Worm (Caenorhabditis elegans) whole organism, L3 larva: Measurements from ENCODE around the gene fbxa-43.

Experiments used
- R02D3.7 ChIP-seq: fragments of 150-350 bp; optimal IDR thresholded peaks from 2 replicates; lab custom pipeline; 2014; ENCODE audit warnings: missing biosample characterization, missing genetic modification characterization
- ceh-28 ChIP-seq: fragments of 150-350 bp; optimal IDR thresholded peaks from 2 replicates; lab custom pipeline; 2014; ENCODE audit warnings: missing biosample characterization, missing genetic modification reagents, missing genetic modification characterization
- ceh-82 ChIP-seq: fragments of 150-350 bp; optimal IDR thresholded peaks from 2 replicates; lab custom pipeline; 2014; ENCODE audit warnings: missing biosample characterization, missing genetic modification characterization
- ceh-9 ChIP-seq: sonication (generic microtip); optimal IDR thresholded peaks from 2 replicates; lab custom pipeline; 2018; ENCODE audit warnings: missing biosample characterization, missing genetic modification characterization
- daf-12 ChIP-seq: fragments of 150-350 bp; optimal IDR thresholded peaks from 2 replicates; lab custom pipeline; 2014; ENCODE audit warnings: missing biosample characterization, missing genetic modification reagents, missing genetic modification characterization
- egl-27 ChIP-seq: sonication (generic microtip); optimal IDR thresholded peaks from 4 replicates; lab custom pipeline; 2017; ENCODE audit warnings: missing biosample characterization, missing genetic modification reagents, missing genetic modification characterization
- elt-1 ChIP-seq: fragments of 150-350 bp; optimal IDR thresholded peaks from 2 replicates; lab custom pipeline; 2014; ENCODE audit warnings: missing biosample characterization, missing genetic modification characterization
- elt-2 ChIP-seq: sonication (generic microtip); optimal IDR thresholded peaks from 2 replicates; lab custom pipeline; 2016; ENCODE audit warnings: missing genetic modification reagents, mild to moderate bottlenecking, missing genetic modification characterization, missing compliant biosample characterization
- elt-3 ChIP-seq, 3 experiments: fragments of 150-350 bp in 1 of 3; sonication (generic microtip) in 2 of 3; optimal IDR thresholded peaks; 2 replicates in 2 of 3; 4 replicates in 1 of 3; lab custom pipeline; 2014 to 2017; ENCODE audit warnings: missing biosample characterization in 3 of 3, missing genetic modification characterization in 3 of 3
- eor-1 ChIP-seq, 2 experiments: fragments of 150-350 bp; optimal IDR thresholded peaks; 2 replicates each; lab custom pipeline; 2014 to 2018; ENCODE audit warnings: missing biosample characterization in 2 of 2, missing genetic modification characterization in 2 of 2
- hmg-11 ChIP-seq: sonication (generic microtip); optimal IDR thresholded peaks from 2 replicates; lab custom pipeline; 2016; ENCODE audit warnings: missing genetic modification characterization, missing compliant biosample characterization
- jun-1 ChIP-seq: fragments of 150-350 bp; optimal IDR thresholded peaks from 2 replicates; lab custom pipeline; 2014; ENCODE audit warnings: missing biosample characterization, missing genetic modification reagents, missing genetic modification characterization
- lin-15B ChIP-seq: fragments of 150-350 bp; optimal IDR thresholded peaks from 2 replicates; lab custom pipeline; 2014; ENCODE audit warnings: missing biosample characterization, missing genetic modification characterization
- lin-39 ChIP-seq: fragments of 150-350 bp; optimal IDR thresholded peaks from 2 replicates; lab custom pipeline; 2018; ENCODE audit warnings: missing biosample characterization, missing genetic modification reagents, missing genetic modification characterization
- lsy-12 ChIP-seq: sonication (generic microtip); optimal IDR thresholded peaks from 2 replicates; lab custom pipeline; 2016; ENCODE audit warnings: mild to moderate bottlenecking, missing genetic modification characterization, missing compliant biosample characterization
- mml-1 ChIP-seq: fragments of 150-350 bp; sonication (generic microtip); optimal IDR thresholded peaks from 3 replicates; lab custom pipeline; 2014; ENCODE audit warnings: missing biosample characterization, missing genetic modification characterization
- nhr-11 ChIP-seq: fragments of 150-350 bp; optimal IDR thresholded peaks from 2 replicates; lab custom pipeline; 2014; ENCODE audit warnings: missing biosample characterization, missing genetic modification characterization
- nhr-23 ChIP-seq: fragments of 150-350 bp; optimal IDR thresholded peaks from 2 replicates; lab custom pipeline; 2014; ENCODE audit warnings: missing biosample characterization, missing genetic modification reagents, missing genetic modification characterization
- nhr-25 ChIP-seq: sonication (generic microtip); optimal IDR thresholded peaks from 2 replicates; lab custom pipeline; 2017; ENCODE audit warnings: missing biosample characterization, missing genetic modification characterization
- nhr-28 ChIP-seq: fragments of 150-350 bp; optimal IDR thresholded peaks from 2 replicates; lab custom pipeline; 2014; ENCODE audit warnings: missing biosample characterization, missing genetic modification characterization
- nhr-43 ChIP-seq: sonication (generic microtip); optimal IDR thresholded peaks from 2 replicates; lab custom pipeline; 2016; ENCODE audit warnings: mild to moderate bottlenecking, missing genetic modification characterization, missing compliant biosample characterization; ENCODE audit not compliant: poor library complexity, severe bottlenecking
- nhr-76 ChIP-seq: fragments of 150-350 bp; sonication (generic microtip); optimal IDR thresholded peaks from 5 replicates; lab custom pipeline; 2014; ENCODE audit warnings: missing biosample characterization, missing genetic modification characterization
- nhr-77 ChIP-seq: fragments of 150-350 bp; optimal IDR thresholded peaks from 2 replicates; lab custom pipeline; 2014; ENCODE audit warnings: missing biosample characterization, missing genetic modification characterization
- pha-4 ChIP-seq: fragments of 150-350 bp; optimal IDR thresholded peaks from 2 replicates; lab custom pipeline; 2014; ENCODE audit warnings: missing biosample characterization, missing genetic modification reagents, missing genetic modification characterization
- pqm-1 ChIP-seq: fragments of 150-350 bp; optimal IDR thresholded peaks from 2 replicates; lab custom pipeline; 2017; ENCODE audit warnings: missing biosample characterization, missing genetic modification characterization, inconsistent platforms
- sea-2 ChIP-seq: fragments of 150-350 bp; sonication (generic microtip); optimal IDR thresholded peaks from 4 replicates; lab custom pipeline; 2014; ENCODE audit warnings: missing biosample characterization, missing genetic modification reagents, missing genetic modification characterization
- unc-39 ChIP-seq: sonication (generic microtip); optimal IDR thresholded peaks from 4 replicates; lab custom pipeline; 2017; ENCODE audit warnings: missing biosample characterization, missing genetic modification characterization
- unc-62 ChIP-seq: fragments of 150-350 bp; sonication (generic microtip); optimal IDR thresholded peaks from 4 replicates; lab custom pipeline; 2014; ENCODE audit warnings: missing biosample characterization, missing genetic modification reagents, missing genetic modification characterization
- zag-1 ChIP-seq: fragments of 150-350 bp; optimal IDR thresholded peaks from 2 replicates; lab custom pipeline; 2014; ENCODE audit warnings: missing biosample characterization, missing genetic modification characterization
- ztf-11 ChIP-seq: fragments of 150-350 bp; optimal IDR thresholded peaks from 2 replicates; lab custom pipeline; 2014; ENCODE audit warnings: missing biosample characterization, missing genetic modification characterization

Gene fbxa-43

ce11 chrIII:2294736-2295135, 36.0 kb upstream of the fbxa-43 start:
- TF ChIP-seq elt-2 (tag; lab: Kevin White, UChicago) = peak; percentile 64
- peak; percentile 99 for TF ChIP-seq pha-4 (tag; lab: Kevin White, UChicago)
- no peak for TF ChIP-seq eor-1 (tag; optimal IDR thresholded peaks at IDR 0.05; lab: Kevin White, UChicago)
- peak; percentile 69 for TF ChIP-seq pqm-1 (tag; lab: Kevin White, UChicago)
- TF ChIP-seq, all 47 proteins: peak for 3

- TF ChIP-seq elt-2 (tag; lab: Kevin White, UChicago) = peak; percentile 59
- TF ChIP-seq elt-1 (tag; lab: Kevin White, UChicago) = no peak
- peak; percentile 41 for TF ChIP-seq pqm-1 (tag; lab: Kevin White, UChicago)
- TF ChIP-seq lin-15B (tag; lab: Kevin White, UChicago) = no peak
- no peak for TF ChIP-seq hmg-11 (tag; lab: Kevin White, UChicago)
Measured at ce11 chrIII:2291139-2291538, 32.4 kb upstream of the fbxa-43 start, which contains the start of gene fbxa-219. Gene fbxa-219 (plus strand): TSS chrIII:2291415.

ce11 chrIII:2288261-2288660, 29.5 kb upstream of the fbxa-43 start:
- TF ChIP-seq zag-1 (tag; lab: Kevin White, UChicago) = no peak
- no peak for TF ChIP-seq nhr-11 (tag; lab: Kevin White, UChicago)
- TF ChIP-seq nhr-23 (tag; lab: Kevin White, UChicago) = no peak
- TF ChIP-seq ztf-11 (tag; lab: Kevin White, UChicago) = no peak
- TF ChIP-seq nhr-43 (tag; lab: Kevin White, UChicago) = no peak
- TF ChIP-seq unc-62 (GFP tag; lab: Kevin White, UChicago) = no peak
- TF ChIP-seq mml-1 (tag; lab: Kevin White, UChicago) = no peak
- no peak for TF ChIP-seq lin-39 (tag; lab: Kevin White, UChicago)
- TF ChIP-seq sea-2 (GFP tag; lab: Kevin White, UChicago) = no peak
- TF ChIP-seq, all 47 proteins: peak for 0

- no peak for TF ChIP-seq nhr-28 (tag; lab: Kevin White, UChicago)
- no peak for TF ChIP-seq unc-39 (tag; lab: Kevin White, UChicago)
- TF ChIP-seq elt-3 (tag; optimal IDR thresholded peaks at IDR 0.05; lab: Kevin White, UChicago) = no peak
- TF ChIP-seq nhr-76 (tag; lab: Kevin White, UChicago) = no peak
- TF ChIP-seq ceh-28 = peak; percentile 97
Measured at ce11 chrIII:2283341-2283847, 24.6 kb upstream of the fbxa-43 start.

- TF ChIP-seq ceh-82 (tag; lab: Kevin White, UChicago) = no peak
- peak; percentile 98 for TF ChIP-seq ceh-28
- TF ChIP-seq, all 47 proteins: peak for 1
Measured at ce11 chrIII:2281975-2282957, 23.5 kb upstream of the fbxa-43 start, which contains the start of gene Y54F10BM.3. Gene Y54F10BM.3 (plus strand): TSS chrIII:2282025.

ce11 chrIII:2280569-2280968, 21.8 kb upstream of the fbxa-43 start, which contains the start of gene Y54F10BM.22:
Gene Y54F10BM.22 (plus strand): TSS chrIII:2280899.
- TF ChIP-seq egl-27 = no peak
- no peak for TF ChIP-seq eor-1 (tag; optimal IDR thresholded peaks at IDR 0.05; lab: Kevin White, UChicago)
- no peak for TF ChIP-seq nhr-43 (tag; lab: Kevin White, UChicago)
- TF ChIP-seq nhr-76 (tag; lab: Kevin White, UChicago) = no peak
- TF ChIP-seq R02D3.7 (tag; lab: Kevin White, UChicago) = no peak
- no peak for TF ChIP-seq jun-1 (tag; lab: Kevin White, UChicago)

ce11 chrIII:2279457-2279856, 20.7 kb upstream of the fbxa-43 start, which contains the start of gene Y54F10BM.23:
Gene Y54F10BM.23 (minus strand): TSS chrIII:2279557.
- TF ChIP-seq daf-12 (tag; lab: Kevin White, UChicago) = no peak
- no peak for TF ChIP-seq hmg-11 (tag; lab: Kevin White, UChicago)
- TF ChIP-seq ztf-11 (tag; lab: Kevin White, UChicago) = no peak
- no peak for TF ChIP-seq nhr-25 (tag; lab: Kevin White, UChicago)
- no peak for TF ChIP-seq nhr-23 (tag; lab: Kevin White, UChicago)
- TF ChIP-seq nhr-43 (tag; lab: Kevin White, UChicago) = no peak
- no peak for TF ChIP-seq nhr-77 (tag; lab: Kevin White, UChicago)
- no peak for TF ChIP-seq nhr-11 (tag; lab: Kevin White, UChicago)
- TF ChIP-seq unc-39 (tag; lab: Kevin White, UChicago) = no peak
- TF ChIP-seq ceh-9 (tag; lab: Kevin White, UChicago) = no peak
- TF ChIP-seq lsy-12 (tag; lab: Kevin White, UChicago) = no peak
- TF ChIP-seq, all 47 proteins: peak for 0
